Fruit fly (Drosophila melanogaster) whole organism, embryonic: Measurements from ENCODE around the gene ph-d.

ENCODE experiments used
- CG10543 ChIP-seq: fragments of 200-800 bp; sonication (Bioruptor generic); optimal IDR thresholded peaks from 3 replicates; lab custom pipeline; 2017; ENCODE audit warnings: missing biosample characterization, mild to moderate bottlenecking, missing genetic modification characterization, moderate library complexity
- CG10654 ChIP-seq: fragments of 200-800 bp; sonication (Bioruptor generic); optimal IDR thresholded peaks from 2 replicates; lab custom pipeline; 2016; ENCODE audit warnings: missing biosample characterization, missing genetic modification characterization
- CG11247 ChIP-seq: fragments of 200-800 bp; sonication (Bioruptor generic); IDR thresholded peaks from 2 replicates; pipeline ENCODE4 v1.3.6; 2022; ENCODE audit warnings: missing biosample characterization, missing genetic modification characterization
- CG11560 ChIP-seq: fragments of 200-800 bp; sonication (Bioruptor generic); IDR thresholded peaks from 3 replicates; pipeline ENCODE4 v1.3.6; 2022; ENCODE audit warnings: missing biosample characterization, missing genetic modification characterization
- CG13287 ChIP-seq: fragments of 200-800 bp; sonication (Bioruptor generic); IDR thresholded peaks from 2 replicates; pipeline ENCODE4 v1.3.6; 2022; ENCODE audit warnings: missing biosample characterization, missing genetic modification characterization; ENCODE audit not compliant: partially characterized antibody
- CG1529 ChIP-seq: fragments of 200-800 bp; sonication (Bioruptor generic); optimal IDR thresholded peaks from 3 replicates; lab custom pipeline; 2018; ENCODE audit warnings: missing biosample characterization, missing genetic modification characterization
- CG16863 ChIP-seq: fragments of 200-800 bp; sonication (Bioruptor generic); optimal IDR thresholded peaks from 3 replicates; lab custom pipeline; 2016; ENCODE audit warnings: missing biosample characterization, missing genetic modification characterization
- CG17359 ChIP-seq: fragments of 200-800 bp; sonication (Bioruptor generic); optimal IDR thresholded peaks from 3 replicates; lab custom pipeline; 2018; ENCODE audit warnings: missing biosample characterization, mild to moderate bottlenecking, missing genetic modification characterization, moderate library complexity
- CG18262 ChIP-seq: fragments of 200-800 bp; optimal IDR thresholded peaks from 3 replicates; lab custom pipeline; 2019; ENCODE audit warnings: missing biosample characterization, mild to moderate bottlenecking, missing genetic modification characterization, moderate library complexity
- CG18619 ChIP-seq: fragments of 200-800 bp; sonication (Bioruptor generic); optimal IDR thresholded peaks from 3 replicates; lab custom pipeline; 2017; ENCODE audit warnings: missing biosample characterization, mild to moderate bottlenecking, missing genetic modification characterization
- CG18764 ChIP-seq: fragments of 200-800 bp; sonication (Bioruptor generic); optimal IDR thresholded peaks from 3 replicates; lab custom pipeline; 2016; ENCODE audit warnings: missing biosample characterization, missing genetic modification characterization
- CG2116 ChIP-seq: fragments of 200-800 bp; sonication (Bioruptor generic); optimal IDR thresholded peaks from 3 replicates; lab custom pipeline; 2018; ENCODE audit warnings: missing biosample characterization, mild to moderate bottlenecking, missing genetic modification characterization
- CG30020 ChIP-seq: fragments of 200-800 bp; optimal IDR thresholded peaks from 2 replicates; lab custom pipeline; 2019; ENCODE audit warnings: missing biosample characterization, mild to moderate bottlenecking, missing genetic modification characterization, moderate library complexity
- CG3281 ChIP-seq: fragments of 200-800 bp; sonication (Bioruptor generic); optimal IDR thresholded peaks from 3 replicates; lab custom pipeline; 2017; ENCODE audit warnings: missing biosample characterization, mild to moderate bottlenecking, missing genetic modification characterization
- CG33213 ChIP-seq: fragments of 200-800 bp; sonication (Bioruptor generic); optimal IDR thresholded peaks from 3 replicates; lab custom pipeline; 2016; ENCODE audit warnings: missing biosample characterization, missing genetic modification characterization
- CG4404 ChIP-seq: fragments of 200-800 bp; sonication (Bioruptor generic); IDR thresholded peaks from 2 replicates; pipeline ENCODE4 v1.3.6; 2022; ENCODE audit warnings: missing biosample characterization, missing genetic modification characterization
- CG4854 ChIP-seq: fragments of 200-800 bp; sonication (Bioruptor generic); optimal IDR thresholded peaks from 2 replicates; lab custom pipeline; 2016; ENCODE audit warnings: missing biosample characterization, missing genetic modification characterization, inconsistent platforms
- CG5180 ChIP-seq: fragments of 200-800 bp; sonication (Bioruptor generic); optimal IDR thresholded peaks from 3 replicates; lab custom pipeline; 2017; ENCODE audit warnings: missing biosample characterization, missing genetic modification characterization, mild to moderate bottlenecking, moderate library complexity, missing genetic modification reagents
- CG8089 ChIP-seq: fragments of 200-800 bp; sonication (Bioruptor generic); optimal IDR thresholded peaks from 3 replicates; lab custom pipeline; 2016; ENCODE audit warnings: missing biosample characterization, missing genetic modification characterization
- D19B ChIP-seq: fragments of 200-800 bp; sonication (Bioruptor generic); optimal IDR thresholded peaks from 2 replicates; lab custom pipeline; 2017; ENCODE audit warnings: missing biosample characterization, mild to moderate bottlenecking, missing genetic modification characterization
- Dfd ChIP-seq, 2 experiments: fragments of >200 bp; optimal IDR thresholded peaks; 2 replicates each; lab custom pipeline; 2017; ENCODE audit warnings: missing biosample characterization in 2 of 2, missing genetic modification characterization in 2 of 2
- Doc2 ChIP-seq: fragments of 200-800 bp; sonication (Bioruptor generic); IDR thresholded peaks from 2 replicates; pipeline ENCODE4 v1.3.6; 2022; ENCODE audit warnings: missing biosample characterization, missing genetic modification characterization
- Dref ChIP-seq: fragments of 200-800 bp; sonication (Bioruptor generic); IDR thresholded peaks from 2 replicates; pipeline ENCODE4 v1.3.6; 2022; ENCODE audit warnings: missing biosample characterization, missing genetic modification characterization
- Drgx ChIP-seq: fragments of 200-800 bp; sonication (Bioruptor generic); IDR thresholded peaks from 2 replicates; pipeline ENCODE4 v1.3.6; 2022; ENCODE audit warnings: missing biosample characterization, missing genetic modification characterization
- Elba2 ChIP-seq: fragments of 200-800 bp; sonication (Bioruptor generic); optimal IDR thresholded peaks from 3 replicates; lab custom pipeline; 2016; ENCODE audit warnings: missing biosample characterization, missing genetic modification characterization
- HLH3B ChIP-seq: fragments of 200-800 bp; sonication (Bioruptor generic); IDR thresholded peaks from 2 replicates; pipeline ENCODE4 v1.3.6; 2022; ENCODE audit warnings: missing biosample characterization, missing genetic modification characterization
- HLHmδ ChIP-seq: fragments of 200-800 bp; sonication (Bioruptor generic); optimal IDR thresholded peaks from 2 replicates; lab custom pipeline; 2018; ENCODE audit warnings: missing biosample characterization, mild to moderate bottlenecking, missing genetic modification characterization, moderate library complexity
- Kr ChIP-seq: fragments of 200-800 bp; sonication (Bioruptor generic); optimal IDR thresholded peaks from 2 replicates; lab custom pipeline; 2017; ENCODE audit warnings: missing biosample characterization, mild to moderate bottlenecking, missing genetic modification characterization
- Med ChIP-seq: fragments of 200-800 bp; sonication (Bioruptor generic); peaks from one replicate; lab custom pipeline; 2016; ENCODE audit warnings: missing biosample characterization, missing genetic modification characterization, mild to moderate bottlenecking, inconsistent platforms, moderate library complexity
- NC2β ChIP-seq: fragments of 200-800 bp; sonication (Bioruptor generic); optimal IDR thresholded peaks from 2 replicates; lab custom pipeline; 2016; ENCODE audit warnings: missing biosample characterization, missing genetic modification characterization
- Neu2 ChIP-seq: fragments of 200-800 bp; sonication (Bioruptor generic); optimal IDR thresholded peaks from 3 replicates; lab custom pipeline; 2016; ENCODE audit warnings: missing biosample characterization, missing genetic modification characterization, borderline replicate concordance
- Poxn ChIP-seq: fragments of 200-800 bp; sonication (Bioruptor generic); IDR thresholded peaks from 2 replicates; pipeline ENCODE4 v1.3.6; 2022; ENCODE audit warnings: missing biosample characterization, missing genetic modification characterization
- Side ChIP-seq: fragments of 200-800 bp; sonication (Bioruptor generic); optimal IDR thresholded peaks from 2 replicates; lab custom pipeline; 2016; ENCODE audit warnings: missing biosample characterization, missing genetic modification characterization
- TFAM ChIP-seq: fragments of 200-800 bp; sonication (Bioruptor generic); optimal IDR thresholded peaks from 2 replicates; lab custom pipeline; 2017; ENCODE audit warnings: missing biosample characterization, missing genetic modification characterization, inconsistent platforms
- amos ChIP-seq: fragments of 200-800 bp; sonication (Bioruptor generic); IDR thresholded peaks from 2 replicates; pipeline ENCODE4 v1.3.6; 2022; ENCODE audit warnings: missing biosample characterization, missing genetic modification characterization; ENCODE audit not compliant: partially characterized antibody
- ase ChIP-seq: fragments of 200-800 bp; sonication (Bioruptor generic); IDR thresholded peaks from 3 replicates; pipeline ENCODE4 v1.3.6; 2022; ENCODE audit warnings: missing biosample characterization, missing genetic modification characterization
- dmrt11E ChIP-seq: fragments of 200-800 bp; sonication (Bioruptor generic); optimal IDR thresholded peaks from 3 replicates; lab custom pipeline; 2018; ENCODE audit warnings: missing biosample characterization, mild to moderate bottlenecking, missing genetic modification characterization, moderate library complexity
- fd64A ChIP-seq: fragments of 200-800 bp; sonication (Bioruptor generic); optimal IDR thresholded peaks from 3 replicates; lab custom pipeline; 2018; ENCODE audit warnings: missing biosample characterization, mild to moderate bottlenecking, missing genetic modification characterization
- ftz-f1 ChIP-seq: fragments of 200-800 bp; sonication (Bioruptor generic); optimal IDR thresholded peaks from 2 replicates; lab custom pipeline; 2016; ENCODE audit warnings: missing biosample characterization, missing genetic modification characterization
- gfzf ChIP-seq: fragments of 200-800 bp; sonication (Bioruptor generic); optimal IDR thresholded peaks from 2 replicates; lab custom pipeline; 2016; ENCODE audit warnings: missing biosample characterization, mild to moderate bottlenecking, missing genetic modification characterization, moderate library complexity
- insv ChIP-seq, 2 experiments: fragments of 200-800 bp; sonication (Bioruptor generic); optimal IDR thresholded peaks; 3 replicates each; lab custom pipeline; 2016 to 2018; ENCODE audit warnings: missing biosample characterization in 2 of 2, missing genetic modification characterization in 2 of 2
- kay ChIP-seq: fragments of 200-800 bp; sonication (Bioruptor generic); optimal IDR thresholded peaks from 2 replicates; lab custom pipeline; 2016; ENCODE audit warnings: missing biosample characterization, missing genetic modification characterization
- lab ChIP-seq: fragments of 200-800 bp; sonication (Bioruptor generic); optimal IDR thresholded peaks from 3 replicates; lab custom pipeline; 2017; ENCODE audit warnings: missing biosample characterization, missing genetic modification characterization, mild to moderate bottlenecking, moderate library complexity, missing genetic modification reagents
- pita ChIP-seq: fragments of 200-800 bp; sonication (Bioruptor generic); optimal IDR thresholded peaks from 2 replicates; lab custom pipeline; 2017; ENCODE audit warnings: missing biosample characterization, mild to moderate bottlenecking, missing genetic modification characterization
- scrt ChIP-seq: fragments of 200-800 bp; sonication (Bioruptor generic); optimal IDR thresholded peaks from 2 replicates; lab custom pipeline; 2018; ENCODE audit warnings: missing biosample characterization, mild to moderate bottlenecking, missing genetic modification characterization, moderate library complexity
- seq ChIP-seq: fragments of 200-800 bp; sonication (Bioruptor generic); IDR thresholded peaks from 2 replicates; pipeline ENCODE4 v1.3.6; 2022; ENCODE audit warnings: missing biosample characterization, missing genetic modification characterization
- sim ChIP-seq: fragments of 200-800 bp; sonication (Bioruptor generic); IDR thresholded peaks from 2 replicates; pipeline ENCODE4 v1.3.6; 2022; ENCODE audit warnings: missing biosample characterization, missing genetic modification characterization
- slbo ChIP-seq: fragments of 200-800 bp; sonication (Bioruptor generic); IDR thresholded peaks from 2 replicates; pipeline ENCODE4 v1.3.6; 2022; ENCODE audit warnings: missing biosample characterization, missing genetic modification characterization
- slou ChIP-seq: fragments of 200-800 bp; sonication (Bioruptor generic); optimal IDR thresholded peaks from 3 replicates; lab custom pipeline; 2016; ENCODE audit warnings: missing biosample characterization, missing genetic modification characterization
- slp2 ChIP-seq: fragments of 200-800 bp; sonication (Bioruptor generic); optimal IDR thresholded peaks from 2 replicates; lab custom pipeline; 2016; ENCODE audit warnings: missing biosample characterization, missing genetic modification characterization
- vfl ChIP-seq: fragments of 200-800 bp; sonication (Bioruptor generic); optimal IDR thresholded peaks from 2 replicates; lab custom pipeline; 2016; ENCODE audit warnings: missing biosample characterization, missing genetic modification characterization
- zen ChIP-seq: fragments of 200-800 bp; sonication (Bioruptor generic); optimal IDR thresholded peaks from 3 replicates; lab custom pipeline; 2018; ENCODE audit warnings: missing biosample characterization, mild to moderate bottlenecking, missing genetic modification characterization, moderate library complexity

Gene ph-d

dm6 chrX:2083109-2083508 is 40.0 kb downstream of the ph-d start (continued):
- TF ChIP-seq slp2 (GFP tag; lab: Kevin White, UChicago) (no peak), Dref (GFP tag; lab: Robert Waterston, UW) (peak; percentile 30; the same call in 1 of the 2 replicates), CG4854 (GFP tag; lab: Kevin White, UChicago) (peak; percentile 0), CG13287 (GFP tag; lab: Robert Waterston, UW) (no peak), scrt (GFP tag; lab: Kevin White, UChicago) (peak; percentile 49), CG11560 (tag; lab: Robert Waterston, UW) (peak; percentile 52; the same call in 2 of the 3 replicates), CG10543 (GFP tag; lab: Kevin White, UChicago) (peak; percentile 49), Doc2 (GFP tag; lab: Robert Waterston, UW) (no peak), CG17359 (peak; percentile 21), ftz-f1 (GFP tag; lab: Kevin White, UChicago) (no peak), insv (GFP tag; optimal IDR thresholded peaks at IDR 0.05; lab: Kevin White, UChicago) (no peak), CG4404 (GFP tag; lab: Robert Waterston, UW) (peak; percentile 49), CG30020 (tag; lab: Kevin White, UChicago) (no peak), vfl (GFP tag; lab: Kevin White, UChicago) (peak; percentile 28), Elba2 (no peak), sim (GFP tag; lab: Robert Waterston, UW) (no peak), CG3281 (GFP tag; lab: Kevin White, UChicago) (peak; percentile 79), CG33213 (GFP tag; lab: Kevin White, UChicago) (peak; percentile 7), pita (no peak), CG11247 (GFP tag; lab: Robert Waterston, UW) (peak; percentile 66), Med (peak; percentile 95), lab (GFP tag; lab: Kevin White, UChicago) (peak; percentile 83), amos (no peak), dmrt11E (no peak), ase (no peak), CG1529 (GFP tag; lab: Kevin White, UChicago) (no peak), Drgx (GFP tag; lab: Robert Waterston, UW) (peak; percentile 94), HLHmδ (GFP tag; lab: Kevin White, UChicago) (no peak), gfzf (GFP tag; lab: Kevin White, UChicago) (no peak), slbo (GFP tag; lab: Robert Waterston, UW) (peak; percentile 91), CG16863 (GFP tag; lab: Kevin White, UChicago) (no peak), CG10654 (GFP tag; lab: Kevin White, UChicago) (no peak), HLH3B (peak; percentile 29; the same call in 1 of the 2 replicates), kay (GFP tag; lab: Kevin White, UChicago) (peak; percentile 16), Neu2 (no peak), D19B (GFP tag; lab: Kevin White, UChicago) (peak; percentile 48), Poxn (peak; percentile 53; the same call in 1 of the 2 replicates), fd64A (no peak), CG18619 (GFP tag; lab: Kevin White, UChicago) (peak; percentile 32), NC2β (no peak), Dfd (GFP tag; optimal IDR thresholded peaks at IDR 0.05; lab: Kevin White, UChicago) (no peak), CG18764 (no peak), TFAM (no peak), slou (GFP tag; lab: Kevin White, UChicago) (no peak), CG8089 (GFP tag; lab: Kevin White, UChicago) (no peak), seq (GFP tag; lab: Robert Waterston, UW) (0 out of 2 replicates have a peak, but pooled peaks have one; percentile 16), zen (tag; lab: Kevin White, UChicago) (no peak), Kr (GFP tag; lab: Kevin White, UChicago) (no peak), CG18262 (tag; lab: Kevin White, UChicago) (no peak), CG2116 (GFP tag; lab: Kevin White, UChicago) (no peak), Side (GFP tag; lab: Kevin White, UChicago) (no peak), CG5180 (GFP tag; lab: Kevin White, UChicago) (no peak)
